Worm (Caenorhabditis elegans): ENCODE data around the gene ZK596.2.

Gene ZK596.2

DNA sequence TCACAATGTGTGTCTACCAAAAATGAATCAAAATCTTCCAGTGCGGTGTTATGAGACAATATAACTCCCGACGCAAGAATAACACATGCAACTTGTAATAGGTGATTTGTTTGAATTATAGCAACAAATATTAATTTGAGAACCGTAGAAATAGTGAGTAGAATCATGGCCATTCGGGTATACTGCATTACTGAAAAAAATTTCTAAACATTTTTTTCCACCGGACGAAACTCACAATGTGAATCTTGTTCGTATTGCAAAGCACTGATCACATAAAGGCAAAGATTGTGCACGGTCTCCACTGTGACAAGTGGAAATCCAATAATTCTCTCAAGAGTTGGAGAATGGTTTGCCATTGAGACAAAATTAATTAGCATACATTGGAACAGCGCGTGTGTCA, 6.6 kb downstream of the ZK596.2 start:
- TF ChIP-seq nhr-12 (tag; optimal IDR thresholded peaks at IDR 0.05): no peak

DNA sequence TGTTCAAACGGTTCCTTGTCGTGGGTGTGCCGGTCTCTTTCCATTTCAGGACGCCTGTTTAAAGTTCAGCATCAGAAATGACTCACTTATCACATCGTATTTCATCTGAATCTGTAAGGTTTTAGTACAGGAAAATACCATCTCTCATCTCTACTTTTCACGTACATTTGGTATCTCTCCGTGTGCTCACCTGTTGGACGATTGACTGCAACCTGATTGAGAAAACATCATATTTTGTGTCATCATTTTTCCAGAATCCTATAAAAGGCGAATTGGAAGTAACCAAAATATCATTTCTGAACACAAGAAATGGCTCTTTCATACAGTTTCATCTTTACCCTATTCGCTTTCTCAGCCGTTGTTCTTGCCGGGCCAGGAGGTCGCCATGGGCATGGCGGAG, 9.0 kb downstream of the ZK596.2 start, which contains the start of gene srlf-30:
TSS of gene srlf-30 (plus strand) at position 301 of the 400 bp plus-strand sequence.
- no peak for TF ChIP-seq mab-5 (tag; optimal IDR thresholded peaks at IDR 0.05)
- TF ChIP-seq snpc-4 (tag; optimal IDR thresholded peaks at IDR 0.05): no peak
- TF ChIP-seq mls-2 (tag; optimal IDR thresholded peaks at IDR 0.05): no peak
- TF ChIP-seq unc-120 (tag; optimal IDR thresholded peaks at IDR 0.05; ENCODE audit: poor library complexity, severe bottlenecking): no peak
- TF ChIP-seq ztf-11 (tag; optimal IDR thresholded peaks at IDR 0.05): no peak
- no peak for TF ChIP-seq nhr-2 (tag; optimal IDR thresholded peaks at IDR 0.05)
- TF ChIP-seq hlh-1 (tag; optimal IDR thresholded peaks at IDR 0.05): no peak
- no peak for TF ChIP-seq cnd-1 (tag; optimal IDR thresholded peaks at IDR 0.05)
- no peak for TF ChIP-seq ham-2 (GFP tag; optimal IDR thresholded peaks at IDR 0.05)
- TF ChIP-seq elt-1 (tag; optimal IDR thresholded peaks at IDR 0.05; ENCODE audit: borderline replicate concordance, insufficient read depth): no peak
- no peak for TF ChIP-seq ces-1 (GFP tag; optimal IDR thresholded peaks at IDR 0.05)
- no peak for TF ChIP-seq elt-3 (tag; optimal IDR thresholded peaks at IDR 0.05)

DNA sequence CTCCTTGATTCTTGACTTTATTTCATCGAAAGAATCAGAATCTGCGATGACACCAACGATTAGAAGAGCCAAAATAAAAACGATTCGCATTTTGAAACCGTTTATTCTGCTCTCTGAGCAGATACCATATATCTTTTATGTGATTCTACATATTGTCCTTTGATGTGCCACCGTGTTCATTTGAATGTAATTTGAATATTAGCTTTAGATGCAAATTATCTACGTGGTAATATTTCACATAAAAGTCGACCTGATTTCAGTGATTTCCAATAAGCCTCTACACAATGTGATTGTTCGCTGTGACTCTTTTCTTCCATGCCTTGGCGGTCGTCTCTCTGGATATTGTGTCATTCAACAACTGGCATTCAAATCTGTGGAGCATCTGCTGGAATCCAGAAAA, 10.0 kb downstream of the ZK596.2 start, which contains the start of the genes F13E9.9 and F13E9.19:
TSS of gene F13E9.9 (minus strand) at position 101 of the 400 bp plus-strand sequence.
TSS of gene F13E9.19 (plus strand) at position 316 of the 400 bp plus-strand sequence.
- TF ChIP-seq ztf-11 (tag; optimal IDR thresholded peaks at IDR 0.05): no peak
- no peak for TF ChIP-seq nhr-76 (tag; optimal IDR thresholded peaks at IDR 0.05)
- TF ChIP-seq bed-3 (GFP tag; optimal IDR thresholded peaks at IDR 0.05): no peak
- TF ChIP-seq flh-1 (GFP tag; optimal IDR thresholded peaks at IDR 0.05): no peak
- no peak for TF ChIP-seq nhr-12 (tag; optimal IDR thresholded peaks at IDR 0.05)
- no peak for TF ChIP-seq mep-1 (tag; optimal IDR thresholded peaks at IDR 0.05)

DNA sequence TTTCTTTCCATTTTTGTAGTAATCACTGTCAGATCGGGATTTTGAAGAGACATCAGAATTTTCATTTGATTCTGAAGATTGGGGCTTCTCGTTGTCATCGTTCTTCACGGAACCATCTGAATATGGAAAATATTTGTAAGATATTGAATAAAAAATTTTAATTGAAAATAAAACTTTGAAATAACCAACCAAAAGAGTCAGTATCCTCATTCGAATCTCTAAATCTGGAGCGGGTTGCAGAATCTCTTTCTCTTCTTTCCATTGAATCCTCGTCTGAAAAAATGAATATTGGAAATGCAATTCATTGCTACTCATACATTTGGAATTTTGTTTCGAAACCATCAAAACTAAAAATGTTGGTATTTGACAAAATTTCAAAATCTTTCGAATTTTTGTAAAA, 10.9 kb downstream of the ZK596.2 start:
- TF ChIP-seq sem-2 (GFP tag; optimal IDR thresholded peaks at IDR 0.05): no peak
- no peak for TF ChIP-seq nhr-237 (tag; optimal IDR thresholded peaks at IDR 0.05)
- no peak for TF ChIP-seq lin-32 (GFP tag; optimal IDR thresholded peaks at IDR 0.05)
- no peak for TF ChIP-seq lin-13 (tag; optimal IDR thresholded peaks at IDR 0.05)
- TF ChIP-seq flh-1 (GFP tag; optimal IDR thresholded peaks at IDR 0.05): no peak
- no peak for TF ChIP-seq mep-1 (tag; optimal IDR thresholded peaks at IDR 0.05)
- no peak for TF ChIP-seq nhr-2 (tag; optimal IDR thresholded peaks at IDR 0.05)
- no peak for TF ChIP-seq mab-5 (tag; optimal IDR thresholded peaks at IDR 0.05)
- no peak for TF ChIP-seq unc-62 (GFP tag; optimal IDR thresholded peaks at IDR 0.05)
- no peak for TF ChIP-seq ceh-83 (GFP tag; optimal IDR thresholded peaks at IDR 0.05)
- no peak for TF ChIP-seq drap-1 (GFP tag; optimal IDR thresholded peaks at IDR 0.05)
- no peak for TF ChIP-seq bed-3 (GFP tag; optimal IDR thresholded peaks at IDR 0.05)
- TF ChIP-seq M03D4.4 (tag; optimal IDR thresholded peaks at IDR 0.05): no peak
- no peak for TF ChIP-seq nhr-76 (tag; optimal IDR thresholded peaks at IDR 0.05)
- no peak for TF ChIP-seq cnd-1 (tag; optimal IDR thresholded peaks at IDR 0.05)
- TF ChIP-seq hlh-1 (tag; optimal IDR thresholded peaks at IDR 0.05): no peak

DNA sequence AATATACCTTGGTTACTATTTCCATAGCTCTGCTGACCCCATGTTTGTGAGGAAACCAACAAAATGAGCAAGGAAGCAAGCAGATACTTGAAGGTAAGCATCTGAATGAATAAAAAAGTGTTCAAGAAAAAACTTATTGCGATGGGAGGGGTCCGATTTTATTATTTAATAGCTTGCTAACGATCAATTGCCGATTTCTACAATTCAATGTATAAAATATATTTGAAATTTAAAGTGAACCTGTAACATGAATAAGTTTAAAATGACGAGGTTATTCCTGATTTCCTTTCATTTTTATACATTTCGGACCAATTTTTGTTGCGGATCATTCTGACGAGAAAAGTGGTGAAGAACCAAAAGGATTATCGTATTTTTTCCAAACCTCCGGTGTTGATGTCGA, 12.6 kb downstream of the ZK596.2 start, which contains the start of gene srlf-13:
TSS of gene srlf-13 (minus strand) at position 101 of the 400 bp plus-strand sequence.
- TF ChIP-seq lsy-2 (tag; optimal IDR thresholded peaks at IDR 0.05) (no peak), nhr-2 (tag; optimal IDR thresholded peaks at IDR 0.05) (no peak), hlh-1 (tag; optimal IDR thresholded peaks at IDR 0.05) (no peak), lin-13 (tag; optimal IDR thresholded peaks at IDR 0.05) (no peak), mep-1 (tag; optimal IDR thresholded peaks at IDR 0.05) (no peak), ceh-43 (GFP tag; optimal IDR thresholded peaks at IDR 0.05) (no peak), mls-2 (tag; optimal IDR thresholded peaks at IDR 0.05) (no peak), blmp-1 (tag; optimal IDR thresholded peaks at IDR 0.05) (no peak), elt-3 (tag; optimal IDR thresholded peaks at IDR 0.05) (no peak), unc-62 (GFP tag; optimal IDR thresholded peaks at IDR 0.05) (no peak), snpc-4 (tag; optimal IDR thresholded peaks at IDR 0.05) (no peak), zip-8 (tag; optimal IDR thresholded peaks at IDR 0.05) (no peak)

DNA sequence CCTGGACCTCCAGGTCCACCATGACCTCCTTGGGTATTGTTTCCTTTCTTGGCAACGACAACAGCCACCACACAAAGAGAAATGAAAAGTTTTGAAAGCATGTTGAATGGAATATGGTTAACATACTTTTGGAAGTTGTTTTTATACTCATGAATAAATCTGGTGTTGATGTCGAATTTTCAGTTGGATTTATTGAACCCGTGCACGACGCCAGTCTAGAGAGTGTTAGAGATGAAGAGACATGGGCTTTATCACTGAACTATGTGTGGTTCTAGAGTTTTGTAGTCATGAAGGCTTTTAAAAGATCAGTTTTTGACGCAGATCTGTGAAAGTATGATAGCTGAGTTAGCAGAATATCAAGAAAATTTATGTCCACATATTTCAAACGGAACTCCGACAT, 14.9 kb downstream of the ZK596.2 start, which contains the start of gene srlf-14:
TSS of gene srlf-14 (minus strand) at position 101 of the 400 bp plus-strand sequence.
- TF ChIP-seq unc-39 (tag; optimal IDR thresholded peaks at IDR 0.05) (no peak), nhr-237 (tag; optimal IDR thresholded peaks at IDR 0.05) (no peak), flh-1 (GFP tag; optimal IDR thresholded peaks at IDR 0.05) (no peak), snpc-4 (tag; optimal IDR thresholded peaks at IDR 0.05) (no peak), M03D4.4 (tag; optimal IDR thresholded peaks at IDR 0.05) (no peak), ces-1 (GFP tag; optimal IDR thresholded peaks at IDR 0.05) (no peak), ceh-43 (GFP tag; optimal IDR thresholded peaks at IDR 0.05) (no peak), tbx-8 (GFP tag; optimal IDR thresholded peaks at IDR 0.05) (no peak), hlh-1 (tag; optimal IDR thresholded peaks at IDR 0.05) (no peak)
